Worm (Caenorhabditis elegans) whole organism, late embryonic: ENCODE measurements around the gene scav-4.

ENCODE experiments used
- dmd-4 ChIP-seq: sonication (generic microtip); optimal IDR thresholded peaks from 2 replicates; lab custom pipeline; 2016; ENCODE audit warnings: borderline replicate concordance, missing genetic modification characterization, missing compliant biosample characterization
- pag-3 ChIP-seq: sonication (generic microtip); optimal IDR thresholded peaks from 2 replicates; lab custom pipeline; 2016; ENCODE audit warnings: missing compliant biosample characterization, missing genetic modification characterization, borderline replicate concordance

DNA sequence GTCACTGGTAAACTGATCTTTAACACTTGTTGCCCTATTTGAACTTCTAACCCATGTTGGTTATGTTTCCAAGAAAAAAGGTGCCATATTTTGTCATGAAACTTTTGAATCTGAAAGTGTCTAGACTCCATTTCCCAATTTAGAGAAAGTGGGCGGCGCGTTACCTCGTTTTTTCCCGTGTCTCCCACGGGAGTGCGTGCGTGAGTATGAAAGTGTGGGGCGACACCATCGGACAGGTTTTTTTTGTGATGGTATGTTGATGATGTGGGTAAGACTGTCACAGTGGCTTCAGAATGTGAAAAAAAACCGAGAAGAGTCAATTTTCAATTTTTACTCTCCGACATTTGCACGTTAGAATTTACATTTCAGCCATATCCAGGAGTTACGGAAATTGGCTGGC lies 24.2 kb downstream of the scav-4 start:
- no peak for TF ChIP-seq pag-3
- no peak for TF ChIP-seq dmd-4 (tag; lab: Kevin White, UChicago)
